Fruit fly (Drosophila melanogaster): ENCODE results near the gene CAH8.

CAH8 gene

dm6 chr3R:22396238-22396772 is 6.8 kb upstream of the CAH8 start:
- no peak for TF ChIP-seq lz (GFP tag; optimal IDR thresholded peaks at IDR 0.05)
- TF ChIP-seq fkh (GFP tag; optimal IDR thresholded peaks at IDR 0.05) = peak; percentile 18

- TF ChIP-seq pdm3 (GFP tag; optimal IDR thresholded peaks at IDR 0.05) = peak; percentile 18
- peak; percentile 45 for TF ChIP-seq Hr4 (GFP tag; optimal IDR thresholded peaks at IDR 0.05)
- peak; percentile 14 for TF ChIP-seq achi (GFP tag; optimal IDR thresholded peaks at IDR 0.05)
- peak; percentile 27 for TF ChIP-seq CG4318 (GFP tag; optimal IDR thresholded peaks at IDR 0.05)
- no peak for TF ChIP-seq CG31627 (GFP tag; optimal IDR thresholded peaks at IDR 0.05)
- 0 out of 2 replicates have a peak, but pooled peaks have one; percentile 15 for TF ChIP-seq CG15336 (GFP tag; IDR thresholded peaks at IDR 0.05)
- no peak for TF ChIP-seq ss (GFP tag; optimal IDR thresholded peaks at IDR 0.05)
- peak; percentile 41; the same call in 1 of the 3 replicates for TF ChIP-seq CG8119 (GFP tag; IDR thresholded peaks at IDR 0.05)
- peak; percentile 5 for TF ChIP-seq dsx (GFP tag; optimal IDR thresholded peaks at IDR 0.05; ENCODE audit: poor library complexity, severe bottlenecking)
- TF ChIP-seq Eip78C (GFP tag) = peak; percentile 73
- TF ChIP-seq Lpt (GFP tag; optimal IDR thresholded peaks at IDR 0.05) = peak; percentile 5
- TF ChIP-seq Blimp-1 (GFP tag; optimal IDR thresholded peaks at IDR 0.05) = peak; percentile 27
- TF ChIP-seq Eip75B (GFP tag; optimal IDR thresholded peaks at IDR 0.05) = no peak
- peak; percentile 58 for TF ChIP-seq CG32006 (GFP tag; optimal IDR thresholded peaks at IDR 0.05)
- peak; percentile 31; the same call in 1 of the 2 replicates for TF ChIP-seq Gug (GFP tag; IDR thresholded peaks at IDR 0.05)
- TF ChIP-seq CG3919 (GFP tag; optimal IDR thresholded peaks at IDR 0.05) = peak; percentile 19
- 0 out of 3 replicates have a peak, but pooled peaks have one; percentile 24 for TF ChIP-seq CG6163 (GFP tag; IDR thresholded peaks at IDR 0.05)
- no peak for TF ChIP-seq CG34406 (GFP tag; optimal IDR thresholded peaks at IDR 0.05)
Measured at dm6 chr3R:22395409-22396178, 6.1 kb upstream of the CAH8 start.

- TF ChIP-seq Eip78C (GFP tag) (no peak), Sox102F (GFP tag; optimal IDR thresholded peaks at IDR 0.05) (no peak), salr (GFP tag; optimal IDR thresholded peaks at IDR 0.05) (no peak), lz (GFP tag; optimal IDR thresholded peaks at IDR 0.05) (no peak), CG31627 (GFP tag; optimal IDR thresholded peaks at IDR 0.05) (no peak), CG6854 (GFP tag; optimal IDR thresholded peaks at IDR 0.05) (no peak), Lpt (GFP tag; optimal IDR thresholded peaks at IDR 0.05) (no peak), Hr38 (GFP tag; optimal IDR thresholded peaks at IDR 0.05) (no peak), Sox15 (GFP tag; optimal IDR thresholded peaks at IDR 0.05) (no peak), OdsH (GFP tag; optimal IDR thresholded peaks at IDR 0.05) (no peak), CG32006 (GFP tag; optimal IDR thresholded peaks at IDR 0.05) (no peak), CG6276 (GFP tag; optimal IDR thresholded peaks at IDR 0.05) (no peak), CG16779 (tag; optimal IDR thresholded peaks at IDR 0.05) (no peak), CG10631 (GFP tag; optimal IDR thresholded peaks at IDR 0.05) (no peak), vri (GFP tag; optimal IDR thresholded peaks at IDR 0.05) (no peak)
Measured at dm6 chr3R:22394004-22394403, 4.5 kb upstream of the CAH8 start, which contains the start of gene CG13857. Gene CG13857 (minus strand): TSS chr3R:22394104.

dm6 chr3R:22390109-22390508 is 595 bp upstream of the CAH8 start:
- TF ChIP-seq fkh (GFP tag; optimal IDR thresholded peaks at IDR 0.05) (no peak), CG8632 (GFP tag; optimal IDR thresholded peaks at IDR 0.05) (no peak), Eip93F (GFP tag; optimal IDR thresholded peaks at IDR 0.05) (no peak), CG3032 (tag; optimal IDR thresholded peaks at IDR 0.05) (no peak), achi (GFP tag; optimal IDR thresholded peaks at IDR 0.05) (no peak), acj6 (GFP tag; optimal IDR thresholded peaks at IDR 0.05) (no peak), ss (GFP tag; optimal IDR thresholded peaks at IDR 0.05) (no peak), CG7368 (GFP tag; optimal IDR thresholded peaks at IDR 0.05) (no peak), CG6854 (GFP tag; optimal IDR thresholded peaks at IDR 0.05) (no peak), CG4318 (GFP tag; optimal IDR thresholded peaks at IDR 0.05) (no peak), CG6276 (GFP tag; optimal IDR thresholded peaks at IDR 0.05) (no peak), Lpt (GFP tag; optimal IDR thresholded peaks at IDR 0.05) (no peak), dac (GFP tag; optimal IDR thresholded peaks at IDR 0.05) (no peak), CG11762 (GFP tag; optimal IDR thresholded peaks at IDR 0.05; ENCODE audit: insufficient read depth) (no peak), Sox14 (GFP tag; optimal IDR thresholded peaks at IDR 0.05) (no peak), Eip75B (GFP tag; optimal IDR thresholded peaks at IDR 0.05) (no peak)

Measured in whole organism, prepupa.